Worm (Caenorhabditis elegans): Measurements from ENCODE around the gene Y51A2A.4.

Y51A2A.4 gene

ce11 chrV:18290642-18291041 lies at the start of gene Y51A2A.4:
TSS of gene Y51A2A.4 (plus strand) at chrV:18290942.
- TF ChIP-seq hlh-13 (GFP tag; optimal IDR thresholded peaks at IDR 0.05) (no peak), T23F11.4 (GFP tag; optimal IDR thresholded peaks at IDR 0.05) (no peak), ttx-3 (tag; optimal IDR thresholded peaks at IDR 0.05) (no peak), pros-1 (tag; optimal IDR thresholded peaks at IDR 0.05) (no peak), che-1 (tag; optimal IDR thresholded peaks at IDR 0.05) (no peak), unc-55 (GFP tag; optimal IDR thresholded peaks at IDR 0.05) (no peak), npax-4 (tag; optimal IDR thresholded peaks at IDR 0.05) (no peak), sdc-2 (tag; optimal IDR thresholded peaks at IDR 0.05) (no peak), ceh-45 (GFP tag; IDR thresholded peaks at IDR 0.05) (no peak), syd-9 (tag; optimal IDR thresholded peaks at IDR 0.05) (no peak), tbx-7 (tag; optimal IDR thresholded peaks at IDR 0.05) (no peak), C38D4.7 (GFP tag; optimal IDR thresholded peaks at IDR 0.05) (no peak), ref-2 (tag; optimal IDR thresholded peaks at IDR 0.05) (no peak), ceh-19 (GFP tag; optimal IDR thresholded peaks at IDR 0.05) (no peak), pax-1 (tag; optimal IDR thresholded peaks at IDR 0.05) (no peak), eyg-1 (tag; optimal IDR thresholded peaks at IDR 0.05) (no peak), ceh-2 (tag; optimal IDR thresholded peaks at IDR 0.05) (no peak), fkh-10 (GFP tag; optimal IDR thresholded peaks at IDR 0.05) (no peak), ceh-14 (tag; optimal IDR thresholded peaks at IDR 0.05) (no peak)

- TF ChIP-seq hlh-8 (tag; optimal IDR thresholded peaks at IDR 0.05) (no peak), ceh-18 (tag; optimal IDR thresholded peaks at IDR 0.05) (no peak), ets-4 (tag; optimal IDR thresholded peaks at IDR 0.05) (no peak), pax-1 (tag; optimal IDR thresholded peaks at IDR 0.05) (no peak), ceh-22 (tag; optimal IDR thresholded peaks at IDR 0.05) (no peak), unc-42 (tag; optimal IDR thresholded peaks at IDR 0.05) (no peak), K02D7.2 (tag; optimal IDR thresholded peaks at IDR 0.05) (no peak), ceh-30 (tag; optimal IDR thresholded peaks at IDR 0.05) (no peak), ref-2 (tag; optimal IDR thresholded peaks at IDR 0.05) (no peak), pros-1 (tag; optimal IDR thresholded peaks at IDR 0.05) (no peak), fkh-10 (GFP tag; optimal IDR thresholded peaks at IDR 0.05) (no peak), unc-55 (GFP tag; optimal IDR thresholded peaks at IDR 0.05) (no peak), sox-4 (tag; optimal IDR thresholded peaks at IDR 0.05) (no peak), tbx-7 (tag; optimal IDR thresholded peaks at IDR 0.05) (no peak), ama-1 (optimal IDR thresholded peaks at IDR 0.05) (no peak), ceh-24 (tag; optimal IDR thresholded peaks at IDR 0.05) (no peak), ztf-16 (tag; optimal IDR thresholded peaks at IDR 0.05) (no peak), ceh-34 (tag; optimal IDR thresholded peaks at IDR 0.05) (no peak), ceh-9 (tag; optimal IDR thresholded peaks at IDR 0.05) (no peak), elt-4 (tag; optimal IDR thresholded peaks at IDR 0.05) (no peak)
Measured at ce11 chrV:18241328-18241727, 49.4 kb upstream of the Y51A2A.4 start, which contains the start of gene R10E8.8. TSS of gene R10E8.8 (minus strand) at chrV:18241670.

- no peak for TF ChIP-seq pag-3 (tag; optimal IDR thresholded peaks at IDR 0.05; ENCODE audit: borderline replicate concordance)
- no peak for TF ChIP-seq hlh-15 (tag; optimal IDR thresholded peaks at IDR 0.05)
- TF ChIP-seq fax-1 (tag; optimal IDR thresholded peaks at IDR 0.05): no peak
- TF ChIP-seq eyg-1 (tag; optimal IDR thresholded peaks at IDR 0.05): no peak
- TF ChIP-seq hlh-6 (tag; optimal IDR thresholded peaks at IDR 0.05): no peak
- no peak for TF ChIP-seq Y22D7AL.16 (tag; optimal IDR thresholded peaks at IDR 0.05)
- TF ChIP-seq ref-2 (tag; optimal IDR thresholded peaks at IDR 0.05): no peak
- no peak for TF ChIP-seq fkh-6 (tag; optimal IDR thresholded peaks at IDR 0.05)
Measured at ce11 chrV:18243227-18243626, 47.5 kb upstream of the Y51A2A.4 start.

- TF ChIP-seq ztf-16 (tag; optimal IDR thresholded peaks at IDR 0.05) (no peak), hlh-30 (tag; optimal IDR thresholded peaks at IDR 0.05; ENCODE audit: insufficient read depth) (no peak)
Measured at ce11 chrV:18244408-18244807, 46.3 kb upstream of the Y51A2A.4 start.
